Worm (Caenorhabditis elegans) whole organism, late embryonic: ENCODE data around the gene rbg-3.

ENCODE experiments used
- F13H6.1 ChIP-seq: sonication (generic microtip); optimal IDR thresholded peaks from 2 replicates; lab custom pipeline; 2016; ENCODE audit warnings: missing genetic modification characterization, missing compliant biosample characterization
- K09A11.1 ChIP-seq: sonication (generic microtip); optimal IDR thresholded peaks from 2 replicates; lab custom pipeline; 2017; ENCODE audit warnings: antibody characterized with exemption, mild to moderate bottlenecking, missing genetic modification characterization, missing compliant biosample characterization; ENCODE audit not compliant: insufficient read depth
- ama-1 ChIP-seq: fragments of 150-350 bp; optimal IDR thresholded peaks from 2 replicates; lab custom pipeline; 2014
- ceh-14 ChIP-seq: sonication (generic microtip); optimal IDR thresholded peaks from 2 replicates; lab custom pipeline; 2016; ENCODE audit warnings: missing genotype, missing genetic modification characterization, missing compliant biosample characterization
- ceh-19 ChIP-seq: fragments of 200-800 bp; sonication (Bioruptor generic); optimal IDR thresholded peaks from 2 replicates; lab custom pipeline; 2018; ENCODE audit warnings: mild to moderate bottlenecking, missing genetic modification characterization, missing compliant biosample characterization
- ceh-2 ChIP-seq: sonication (generic microtip); optimal IDR thresholded peaks from 2 replicates; lab custom pipeline; 2016; ENCODE audit warnings: missing genotype, missing genetic modification characterization, missing compliant biosample characterization
- ceh-22 ChIP-seq: sonication (generic microtip); optimal IDR thresholded peaks from 2 replicates; lab custom pipeline; 2017; ENCODE audit warnings: missing biosample characterization, missing genetic modification characterization
- ceh-30 ChIP-seq: fragments of 150-350 bp; optimal IDR thresholded peaks from 2 replicates; lab custom pipeline; 2014; ENCODE audit warnings: missing biosample characterization, missing genetic modification characterization
- ceh-31 ChIP-seq: sonication (generic microtip); optimal IDR thresholded peaks from 2 replicates; lab custom pipeline; 2016; ENCODE audit warnings: missing genetic modification characterization, missing compliant biosample characterization
- ceh-34 ChIP-seq: sonication (generic microtip); optimal IDR thresholded peaks from 2 replicates; lab custom pipeline; 2016; ENCODE audit warnings: mild to moderate bottlenecking, missing genetic modification characterization, missing compliant biosample characterization
- ceh-48 ChIP-seq: sonication (generic microtip); optimal IDR thresholded peaks from 2 replicates; lab custom pipeline; 2016; ENCODE audit warnings: missing genetic modification characterization, inconsistent platforms, missing compliant biosample characterization
- ceh-6 ChIP-seq: fragments of 200-800 bp; sonication (Bioruptor generic); optimal IDR thresholded peaks from 2 replicates; lab custom pipeline; 2018; ENCODE audit warnings: mild to moderate bottlenecking, missing genetic modification characterization, missing compliant biosample characterization
- ceh-9 ChIP-seq: sonication (generic microtip); optimal IDR thresholded peaks from 2 replicates; lab custom pipeline; 2016; ENCODE audit warnings: mild to moderate bottlenecking, missing genetic modification characterization, inconsistent platforms, missing compliant biosample characterization
- dmd-4 ChIP-seq: sonication (generic microtip); optimal IDR thresholded peaks from 2 replicates; lab custom pipeline; 2016; ENCODE audit warnings: borderline replicate concordance, missing genetic modification characterization, missing compliant biosample characterization
- elt-2 ChIP-seq: sonication (generic microtip); optimal IDR thresholded peaks from 2 replicates; lab custom pipeline; 2016; ENCODE audit warnings: missing genetic modification reagents, missing genetic modification characterization, missing compliant biosample characterization
- elt-4 ChIP-seq: sonication (generic microtip); optimal IDR thresholded peaks from 2 replicates; lab custom pipeline; 2016; ENCODE audit warnings: missing genetic modification characterization, missing compliant biosample characterization
- eyg-1 ChIP-seq: sonication (generic microtip); optimal IDR thresholded peaks from 2 replicates; lab custom pipeline; 2016; ENCODE audit warnings: missing genotype, missing genetic modification characterization, missing compliant biosample characterization
- fax-1 ChIP-seq: sonication (generic microtip); optimal IDR thresholded peaks from 2 replicates; lab custom pipeline; 2016; ENCODE audit warnings: missing genotype, missing genetic modification characterization, missing compliant biosample characterization
- fkh-10 ChIP-seq: fragments of 150-350 bp; optimal IDR thresholded peaks from 2 replicates; lab custom pipeline; 2014; ENCODE audit warnings: missing biosample characterization, missing genetic modification reagents, missing genetic modification characterization
- gmeb-2 ChIP-seq: sonication (generic microtip); optimal IDR thresholded peaks from 2 replicates; lab custom pipeline; 2016; ENCODE audit warnings: missing genetic modification characterization, inconsistent platforms, missing compliant biosample characterization
- hlh-30 ChIP-seq: sonication (generic microtip); optimal IDR thresholded peaks from 2 replicates; lab custom pipeline; 2017; ENCODE audit warnings: antibody characterized with exemption, missing genetic modification characterization, missing compliant biosample characterization; ENCODE audit not compliant: insufficient read depth
- lim-6 ChIP-seq: sonication (generic microtip); optimal IDR thresholded peaks from 2 replicates; lab custom pipeline; 2016; ENCODE audit warnings: missing genetic modification characterization, missing compliant biosample characterization
- lin-11 ChIP-seq: fragments of 200-800 bp; sonication (Bioruptor generic); optimal IDR thresholded peaks from 2 replicates; lab custom pipeline; 2018; ENCODE audit warnings: mild to moderate bottlenecking, missing genetic modification characterization, missing compliant biosample characterization
- madf-2 ChIP-seq: sonication (generic microtip); optimal IDR thresholded peaks from 2 replicates; lab custom pipeline; 2017; ENCODE audit warnings: missing genetic modification characterization, missing compliant biosample characterization
- nhr-11 ChIP-seq: fragments of 150-350 bp; optimal IDR thresholded peaks from 2 replicates; lab custom pipeline; 2014; ENCODE audit warnings: missing biosample characterization, missing genetic modification characterization
- odd-2 ChIP-seq: sonication (generic microtip); optimal IDR thresholded peaks from 2 replicates; lab custom pipeline; 2017; ENCODE audit warnings: antibody characterized with exemption, mild to moderate bottlenecking, missing genetic modification characterization, missing compliant biosample characterization
- pat-9 ChIP-seq: fragments of 200-800 bp; sonication (Bioruptor generic); optimal IDR thresholded peaks from 2 replicates; lab custom pipeline; 2018; ENCODE audit warnings: mild to moderate bottlenecking, missing genetic modification characterization, moderate library complexity, missing compliant biosample characterization
- pha-4 ChIP-seq: fragments of 150-350 bp; optimal IDR thresholded peaks from 2 replicates; lab custom pipeline; 2018; ENCODE audit warnings: missing biosample characterization, missing genetic modification reagents, missing genetic modification characterization
- pqm-1 ChIP-seq: sonication (generic microtip); optimal IDR thresholded peaks from 2 replicates; lab custom pipeline; 2016; ENCODE audit warnings: missing genetic modification characterization, missing compliant biosample characterization
- pros-1 ChIP-seq: fragments of 150-350 bp; optimal IDR thresholded peaks from 2 replicates; lab custom pipeline; 2014; ENCODE audit warnings: missing biosample characterization, missing genetic modification reagents, missing genetic modification characterization
- sox-2 ChIP-seq: fragments of 200-800 bp; sonication (Bioruptor generic); IDR thresholded peaks from 2 replicates; pipeline ENCODE4 v1.3.6; 2022; ENCODE audit warnings: missing genetic modification reagents, missing genetic modification characterization, missing compliant biosample characterization
- syd-9 ChIP-seq: sonication (generic microtip); optimal IDR thresholded peaks from 2 replicates; lab custom pipeline; 2016; ENCODE audit warnings: mild to moderate bottlenecking, missing genetic modification characterization, moderate library complexity, missing compliant biosample characterization
- tbx-2 ChIP-seq: sonication (generic microtip); optimal IDR thresholded peaks from 2 replicates; lab custom pipeline; 2016; ENCODE audit warnings: missing genetic modification characterization, missing compliant biosample characterization
- ttx-3 ChIP-seq: sonication (generic microtip); optimal IDR thresholded peaks from 2 replicates; lab custom pipeline; 2016; ENCODE audit warnings: missing genetic modification reagents, missing genetic modification characterization, missing compliant biosample characterization
- unc-3 ChIP-seq, 2 experiments: fragments of 200-800 bp in 1 of 2; sonication (Bioruptor generic) in 1 of 2; sonication (generic microtip) in 1 of 2; conservative IDR thresholded peaks in 1 of 2; optimal IDR thresholded peaks in 1 of 2; 2 replicates each; pipeline versions ENCODE4 v1.3.6 to Lab custom; 2016 to 2022; ENCODE audit warnings: missing compliant biosample characterization in 2 of 2, missing genetic modification characterization in 2 of 2, missing genetic modification reagents in 1 of 2
- unc-42 ChIP-seq: sonication (generic microtip); optimal IDR thresholded peaks from 2 replicates; lab custom pipeline; 2016; ENCODE audit warnings: missing genotype, missing genetic modification characterization, missing compliant biosample characterization
- unc-55 ChIP-seq: sonication (generic microtip); optimal IDR thresholded peaks from 2 replicates; lab custom pipeline; 2017; ENCODE audit warnings: missing biosample characterization, missing genetic modification reagents, missing genetic modification characterization
- zip-5 ChIP-seq: sonication (generic microtip); optimal IDR thresholded peaks from 2 replicates; lab custom pipeline; 2016; ENCODE audit warnings: missing genetic modification characterization, missing compliant biosample characterization
- ztf-16 ChIP-seq: sonication (generic microtip); optimal IDR thresholded peaks from 2 replicates; lab custom pipeline; 2017; ENCODE audit warnings: missing genetic modification characterization, missing compliant biosample characterization

The rbg-3 gene

DNA sequence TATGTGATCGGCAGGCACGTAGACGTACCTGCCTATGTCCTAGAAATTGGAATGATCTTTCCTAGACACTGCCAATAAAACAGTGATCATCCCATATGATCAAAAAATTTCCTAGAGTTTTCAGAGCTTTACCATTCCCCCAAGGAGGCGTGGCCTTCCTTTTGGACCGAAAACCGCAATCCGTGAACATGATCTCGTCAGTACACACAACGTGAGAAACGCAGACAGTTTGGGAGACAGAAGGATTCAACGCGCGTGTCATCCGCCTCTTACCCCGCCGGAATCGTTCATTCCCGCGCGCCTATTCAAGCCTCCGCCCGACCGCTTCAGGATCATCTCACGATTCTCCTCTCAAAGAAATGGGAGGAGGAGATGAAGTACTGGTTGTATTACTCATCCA lies 11.2 kb downstream of the rbg-3 start, which contains the start of gene B0393.5:
Gene B0393.5 (plus strand): TSS at position 301 of the 400 bp plus-strand sequence.
- no peak for TF ChIP-seq ceh-19 (GFP tag; lab: Kevin White, UChicago)
- TF ChIP-seq ceh-30 (tag; lab: Kevin White, UChicago), result no peak
- TF ChIP-seq pat-9 (tag; lab: Kevin White, UChicago), result no peak
- no peak for TF ChIP-seq tbx-2 (tag; lab: Kevin White, UChicago)
- no peak for TF ChIP-seq ceh-14
- TF ChIP-seq nhr-11 (tag; lab: Kevin White, UChicago), result no peak
- TF ChIP-seq unc-3 (GFP tag; conservative IDR thresholded peaks at IDR 0.05; lab: Robert Waterston, UW), result no peak
- no peak for TF ChIP-seq unc-3 (tag; optimal IDR thresholded peaks at IDR 0.05; lab: Kevin White, UChicago)
- TF ChIP-seq elt-2 (tag; lab: Kevin White, UChicago), result no peak
- TF ChIP-seq lin-11 (tag; lab: Kevin White, UChicago), result no peak
- TF ChIP-seq unc-55 (GFP tag; lab: Kevin White, UChicago), result no peak
- TF ChIP-seq fax-1 (tag; lab: Kevin White, UChicago), result no peak
- TF ChIP-seq lim-6 (tag; lab: Kevin White, UChicago), result no peak
- no peak for TF ChIP-seq ceh-9 (tag; lab: Kevin White, UChicago)
- no peak for TF ChIP-seq fkh-10 (GFP tag; lab: Kevin White, UChicago)
- no peak for TF ChIP-seq dmd-4 (tag; lab: Kevin White, UChicago)
- no peak for TF ChIP-seq syd-9 (tag; lab: Kevin White, UChicago)
- TF ChIP-seq, all 69 proteins: peak for 0

DNA sequence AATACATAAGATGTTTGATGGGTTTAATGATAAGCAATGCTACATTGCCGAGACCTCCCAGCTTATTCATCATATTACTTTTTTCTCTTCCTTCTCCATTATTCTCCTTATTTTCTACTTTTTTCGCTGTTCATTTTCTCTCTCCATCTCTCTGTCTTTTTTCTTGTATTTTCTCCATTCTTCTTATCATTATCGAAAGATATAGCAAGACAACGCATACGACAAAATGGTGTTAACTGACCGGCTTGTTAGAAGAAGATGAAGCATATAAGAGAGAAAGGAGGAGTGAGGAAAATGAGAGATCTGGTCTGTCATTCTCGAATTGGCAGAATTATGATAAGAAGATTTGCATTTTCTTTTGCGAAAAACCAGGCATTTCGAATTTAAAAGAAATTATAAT lies 12.6 kb downstream of the rbg-3 start:
- no peak for TF ChIP-seq pros-1 (tag; lab: Kevin White, UChicago)
- TF ChIP-seq zip-5 (tag; lab: Kevin White, UChicago), result no peak
- no peak for TF ChIP-seq ceh-22 (tag; lab: Kevin White, UChicago)
- TF ChIP-seq ztf-16 (tag; lab: Kevin White, UChicago), result no peak
- TF ChIP-seq sox-2 (GFP tag; lab: Robert Waterston, UW), result no peak
- TF ChIP-seq ama-1 (lab: Kevin White, UChicago), result no peak
- no peak for TF ChIP-seq elt-2 (tag; lab: Kevin White, UChicago)
- no peak for TF ChIP-seq ttx-3
- TF ChIP-seq ceh-30 (tag; lab: Kevin White, UChicago), result no peak

DNA sequence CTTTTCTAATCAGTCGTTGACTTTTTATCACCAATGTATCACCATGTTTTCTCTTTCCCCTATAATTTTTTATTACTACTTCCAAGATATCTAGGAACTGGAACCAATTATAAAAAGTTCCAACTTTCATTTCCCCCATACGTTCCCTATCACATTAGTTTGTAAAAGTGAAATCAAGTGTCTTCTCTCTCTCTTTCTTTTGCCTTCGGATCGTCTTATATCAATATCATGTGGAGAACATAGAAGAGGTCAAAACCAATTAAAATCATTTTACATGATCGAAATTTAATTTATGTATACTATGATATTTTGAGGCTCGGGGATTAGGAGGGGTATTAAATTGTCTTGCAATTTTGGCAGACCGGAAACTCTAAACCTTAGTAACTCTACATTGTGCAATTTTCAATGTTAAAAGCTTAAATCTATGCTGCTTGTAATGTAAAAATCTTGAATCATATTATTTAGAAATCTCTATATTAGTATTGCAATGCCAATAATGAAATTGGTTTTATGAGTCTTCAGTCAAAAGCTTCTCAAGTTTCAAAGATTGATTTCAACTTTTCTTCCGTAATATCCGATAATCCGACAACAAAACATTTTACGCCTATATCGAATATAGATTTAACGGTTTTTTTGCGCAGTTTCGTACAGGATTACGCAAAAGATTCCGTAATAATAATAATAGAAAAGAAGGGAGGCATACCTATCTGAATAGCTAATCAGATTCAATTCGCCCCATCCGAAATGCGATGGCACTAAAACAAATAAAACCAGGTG lies 13.8 kb downstream of the rbg-3 start:
- no peak for TF ChIP-seq unc-55 (GFP tag; lab: Kevin White, UChicago)
- TF ChIP-seq pros-1 (tag; lab: Kevin White, UChicago), result no peak
- no peak for TF ChIP-seq hlh-30 (tag; lab: Kevin White, UChicago)
- no peak for TF ChIP-seq ceh-31
- TF ChIP-seq F13H6.1 (tag; lab: Kevin White, UChicago), result no peak
- TF ChIP-seq pqm-1 (tag; lab: Kevin White, UChicago), result no peak
- no peak for TF ChIP-seq pha-4 (tag; lab: Kevin White, UChicago)
- no peak for TF ChIP-seq unc-42
- TF ChIP-seq ztf-16 (tag; lab: Kevin White, UChicago), result no peak
- no peak for TF ChIP-seq ceh-2 (tag; lab: Kevin White, UChicago)
- no peak for TF ChIP-seq eyg-1 (tag; lab: Kevin White, UChicago)
- no peak for TF ChIP-seq ceh-34 (tag; lab: Kevin White, UChicago)
- TF ChIP-seq ama-1 (lab: Kevin White, UChicago), result no peak
- TF ChIP-seq odd-2 (tag; lab: Kevin White, UChicago), result no peak
- no peak for TF ChIP-seq gmeb-2
- no peak for TF ChIP-seq sox-2 (GFP tag; lab: Robert Waterston, UW)
- TF ChIP-seq, all 69 proteins: peak for 0

DNA sequence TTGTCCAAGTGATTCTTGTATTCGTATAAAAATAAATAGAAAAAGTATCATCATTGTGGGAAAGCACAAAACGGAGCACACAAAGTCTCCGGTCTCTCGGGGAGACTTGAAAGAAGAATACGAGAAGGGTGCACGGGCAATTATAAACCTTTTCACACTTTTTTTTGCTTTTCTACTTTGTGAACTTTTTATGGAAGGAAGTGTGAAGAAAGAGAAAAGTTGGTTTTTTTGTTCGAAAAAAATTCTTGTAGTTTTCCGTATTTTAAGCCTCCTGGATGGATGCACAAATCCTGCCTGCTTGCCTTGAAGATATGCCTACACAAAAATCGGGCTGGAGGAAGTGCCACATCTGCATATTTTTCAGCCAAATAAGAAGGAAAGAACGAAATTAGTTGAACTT lies 23.8 kb downstream of the rbg-3 start, which contains the start of gene B0393.7:
Gene B0393.7 (minus strand): TSS at position 101 of the 400 bp plus-strand sequence.
- TF ChIP-seq ceh-48 (tag; lab: Kevin White, UChicago), result no peak
- TF ChIP-seq K09A11.1, result no peak
- no peak for TF ChIP-seq ceh-6 (GFP tag; lab: Kevin White, UChicago)
- no peak for TF ChIP-seq elt-4
- no peak for TF ChIP-seq madf-2 (tag; lab: Kevin White, UChicago)
